Worm (Caenorhabditis elegans) whole organism, midembryonic: ENCODE results near the gene ZK622.1.

Experiments
- cog-1 ChIP-seq: sonication (generic microtip); optimal IDR thresholded peaks from 2 replicates; lab custom pipeline; 2016; ENCODE audit warnings: missing genetic modification characterization, missing compliant biosample characterization
- ztf-29 ChIP-seq: fragments of 200-800 bp; sonication (Bioruptor generic); IDR thresholded peaks from 2 replicates; pipeline ENCODE4 v1.3.6; 2022; ENCODE audit warnings: missing genetic modification reagents, missing genetic modification characterization, missing compliant biosample characterization

ce11 chrII:5291051-5291450 lies 2.5 kb upstream of the ZK622.1 start:
- TF ChIP-seq ztf-29 (GFP tag; lab: Robert Waterston, UW) = no peak
- TF ChIP-seq cog-1 (tag; lab: Kevin White, UChicago) = no peak
